Fruit fly (Drosophila melanogaster) whole organism, embryonic: Measurements from ENCODE around the gene alphaKap4.
A peak's percentile ranks its signal among the peaks of the same experiment; 100 is the strongest.

Experiments
- B-H1 ChIP-seq: fragments of 200-800 bp; sonication (Bioruptor generic); IDR thresholded peaks from 3 replicates; pipeline ENCODE4 v1.3.6; 2022; ENCODE audit warnings: missing biosample characterization, missing genetic modification characterization
- BtbVII ChIP-seq: fragments of 200-800 bp; sonication (Bioruptor generic); optimal IDR thresholded peaks from 3 replicates; lab custom pipeline; 2017; ENCODE audit warnings: missing biosample characterization, mild to moderate bottlenecking, missing genetic modification characterization
- CG10321 ChIP-seq: fragments of 200-800 bp; sonication (Bioruptor generic); IDR thresholded peaks from 2 replicates; pipeline ENCODE4 v1.3.6; 2022; ENCODE audit warnings: missing biosample characterization, missing genetic modification characterization
- CG12104 ChIP-seq: fragments of 200-800 bp; sonication (Bioruptor generic); optimal IDR thresholded peaks from 3 replicates; lab custom pipeline; 2016; ENCODE audit warnings: missing biosample characterization, missing genetic modification characterization
- CG12219 ChIP-seq: fragments of 200-800 bp; sonication (Bioruptor generic); optimal IDR thresholded peaks from 3 replicates; lab custom pipeline; 2018; ENCODE audit warnings: missing biosample characterization, mild to moderate bottlenecking, missing genetic modification characterization
- CG12391 ChIP-seq: fragments of 200-800 bp; sonication (Bioruptor generic); optimal IDR thresholded peaks from 3 replicates; lab custom pipeline; 2018; ENCODE audit warnings: missing biosample characterization, mild to moderate bottlenecking, missing genetic modification characterization, moderate library complexity
- CG15269 ChIP-seq: fragments of 200-800 bp; sonication (Bioruptor generic); optimal IDR thresholded peaks from 2 replicates; lab custom pipeline; 2018; ENCODE audit warnings: missing biosample characterization, mild to moderate bottlenecking, missing genetic modification characterization, moderate library complexity
- CG15601 ChIP-seq: fragments of 200-800 bp; sonication (Bioruptor generic); optimal IDR thresholded peaks from 3 replicates; lab custom pipeline; 2019; ENCODE audit warnings: missing biosample characterization, mild to moderate bottlenecking, missing genetic modification characterization, moderate library complexity
- CG2116 ChIP-seq: fragments of 200-800 bp; sonication (Bioruptor generic); optimal IDR thresholded peaks from 3 replicates; lab custom pipeline; 2018; ENCODE audit warnings: missing biosample characterization, mild to moderate bottlenecking, missing genetic modification characterization
- CG34422 ChIP-seq: fragments of 200-800 bp; sonication (Bioruptor generic); IDR thresholded peaks from 3 replicates; pipeline ENCODE4 v1.3.6; 2022; ENCODE audit warnings: missing biosample characterization, missing genetic modification characterization
- CG42726 ChIP-seq: fragments of 200-800 bp; sonication (Bioruptor generic); IDR thresholded peaks from 2 replicates; pipeline ENCODE4 v1.3.6; 2022; ENCODE audit warnings: missing biosample characterization, missing genetic modification characterization; ENCODE audit not compliant: partially characterized antibody
- CG43689 ChIP-seq: fragments of 200-800 bp; sonication (Bioruptor generic); IDR thresholded peaks from 2 replicates; pipeline ENCODE4 v1.3.6; 2022; ENCODE audit warnings: missing biosample characterization, missing genetic modification characterization
- CG6254 ChIP-seq: fragments of 200-800 bp; sonication (Bioruptor generic); optimal IDR thresholded peaks from 3 replicates; lab custom pipeline; 2017; ENCODE audit warnings: mild to moderate bottlenecking, missing biosample characterization, missing genetic modification reagents, missing genetic modification characterization
- CG8089 ChIP-seq: fragments of 200-800 bp; sonication (Bioruptor generic); optimal IDR thresholded peaks from 3 replicates; lab custom pipeline; 2016; ENCODE audit warnings: missing biosample characterization, missing genetic modification characterization
- CG8281 ChIP-seq: fragments of 200-800 bp; sonication (Bioruptor generic); optimal IDR thresholded peaks from 2 replicates; lab custom pipeline; 2018; ENCODE audit warnings: missing biosample characterization, mild to moderate bottlenecking, missing genetic modification characterization, moderate library complexity
- CG9727 ChIP-seq: fragments of 200-800 bp; sonication (Bioruptor generic); optimal IDR thresholded peaks from 3 replicates; lab custom pipeline; 2017; ENCODE audit warnings: missing biosample characterization, mild to moderate bottlenecking, missing genetic modification characterization
- CG9876 ChIP-seq: fragments of 200-800 bp; sonication (Bioruptor generic); optimal IDR thresholded peaks from 2 replicates; lab custom pipeline; 2016; ENCODE audit warnings: missing biosample characterization, missing genetic modification characterization
- Dad ChIP-seq: fragments of 200-800 bp; sonication (Bioruptor generic); optimal IDR thresholded peaks from 3 replicates; lab custom pipeline; 2016; ENCODE audit warnings: missing biosample characterization, missing genetic modification characterization
- Dref ChIP-seq: fragments of 200-800 bp; sonication (Bioruptor generic); IDR thresholded peaks from 2 replicates; pipeline ENCODE4 v1.3.6; 2022; ENCODE audit warnings: missing biosample characterization, missing genetic modification characterization
- Ets97D ChIP-seq: fragments of 200-800 bp; sonication (Bioruptor generic); optimal IDR thresholded peaks from 3 replicates; lab custom pipeline; 2016; ENCODE audit warnings: missing biosample characterization, missing genetic modification characterization
- Hmr ChIP-seq: fragments of 200-800 bp; sonication (Bioruptor generic); optimal IDR thresholded peaks from 3 replicates; lab custom pipeline; 2017; ENCODE audit warnings: mild to moderate bottlenecking, missing biosample characterization, missing genetic modification reagents, missing genetic modification characterization
- Hmx ChIP-seq: fragments of 200-800 bp; sonication (Bioruptor generic); optimal IDR thresholded peaks from 2 replicates; lab custom pipeline; 2016; ENCODE audit warnings: missing biosample characterization, missing genetic modification characterization
- Hr3 ChIP-seq: fragments of 200-800 bp; sonication (Bioruptor generic); optimal IDR thresholded peaks from 3 replicates; lab custom pipeline; 2016; ENCODE audit warnings: missing biosample characterization, missing genetic modification characterization
- MBD-R2 ChIP-seq: fragments of 200-800 bp; sonication (Bioruptor generic); IDR thresholded peaks from 2 replicates; pipeline ENCODE4 v1.3.6; 2022; ENCODE audit warnings: missing biosample characterization, missing genetic modification characterization
- Mrtf ChIP-seq: fragments of 200-800 bp; sonication (Bioruptor generic); IDR thresholded peaks from 3 replicates; pipeline ENCODE4 v1.3.6; 2022; ENCODE audit warnings: missing biosample characterization, missing genetic modification characterization
- Oaz ChIP-seq: fragments of 200-800 bp; sonication (Bioruptor generic); IDR thresholded peaks from 2 replicates; pipeline ENCODE4 v1.3.6; 2022; ENCODE audit warnings: missing biosample characterization, missing genetic modification characterization
- Pdp1 ChIP-seq, 2 experiments: fragments of 200-800 bp; sonication (Bioruptor generic); optimal IDR thresholded peaks; 3 replicates each; lab custom pipeline; 2016; ENCODE audit warnings: missing biosample characterization in 2 of 2, missing genetic modification characterization in 2 of 2, mild to moderate bottlenecking in 1 of 2, moderate library complexity in 1 of 2
- ase ChIP-seq: fragments of 200-800 bp; sonication (Bioruptor generic); IDR thresholded peaks from 3 replicates; pipeline ENCODE4 v1.3.6; 2022; ENCODE audit warnings: missing biosample characterization, missing genetic modification characterization
- crp ChIP-seq, 2 experiments: fragments of 200-800 bp; sonication (Bioruptor generic); optimal IDR thresholded peaks; 2 replicates in 1 of 2; 3 replicates in 1 of 2; lab custom pipeline; 2017; ENCODE audit warnings: missing biosample characterization in 2 of 2, missing genetic modification characterization in 2 of 2, mild to moderate bottlenecking in 1 of 2, moderate library complexity in 1 of 2
- dan ChIP-seq: fragments of 200-800 bp; sonication (Bioruptor generic); IDR thresholded peaks from 2 replicates; pipeline ENCODE4 v1.3.6; 2022; ENCODE audit warnings: missing biosample characterization, missing genetic modification characterization
- disco-r ChIP-seq: fragments of 200-800 bp; sonication (Bioruptor generic); optimal IDR thresholded peaks from 2 replicates; lab custom pipeline; 2016; ENCODE audit warnings: missing biosample characterization, missing genetic modification characterization
- ems ChIP-seq: fragments of 200-800 bp; sonication (Bioruptor generic); optimal IDR thresholded peaks from 3 replicates; lab custom pipeline; 2016; ENCODE audit warnings: missing biosample characterization, missing genetic modification characterization
- gem ChIP-seq: fragments of 200-800 bp; sonication (Bioruptor generic); optimal IDR thresholded peaks from 2 replicates; lab custom pipeline; 2019; ENCODE audit warnings: missing biosample characterization, mild to moderate bottlenecking, missing genetic modification characterization, moderate library complexity
- hbn ChIP-seq: fragments of 200-800 bp; sonication (Bioruptor generic); IDR thresholded peaks from 2 replicates; pipeline ENCODE4 v1.3.6; 2022; ENCODE audit warnings: missing biosample characterization, missing genetic modification characterization; ENCODE audit not compliant: partially characterized antibody
- jumu ChIP-seq: fragments of 200-800 bp; sonication (Bioruptor generic); optimal IDR thresholded peaks from 3 replicates; lab custom pipeline; 2016; ENCODE audit warnings: missing biosample characterization, missing genetic modification characterization
- kah ChIP-seq: fragments of 200-800 bp; sonication (Bioruptor generic); optimal IDR thresholded peaks from 2 replicates; lab custom pipeline; 2018; ENCODE audit warnings: missing biosample characterization, mild to moderate bottlenecking, missing genetic modification characterization
- knrl ChIP-seq: fragments of 200-800 bp; sonication (Bioruptor generic); IDR thresholded peaks from 3 replicates; pipeline ENCODE4 v1.3.6; 2022; ENCODE audit warnings: missing biosample characterization, missing genetic modification characterization; ENCODE audit not compliant: partially characterized antibody
- lola ChIP-seq, 3 experiments: fragments of >200 bp in 2 of 3; fragments of 200-800 bp in 1 of 3; sonication (Bioruptor generic) in 1 of 3; optimal IDR thresholded peaks; 2 replicates each; lab custom pipeline; 2017 to 2019; ENCODE audit warnings: missing biosample characterization in 3 of 3, missing genetic modification characterization in 3 of 3, mild to moderate bottlenecking in 1 of 3, moderate library complexity in 1 of 3
- luna ChIP-seq: fragments of 200-800 bp; sonication (Bioruptor generic); optimal IDR thresholded peaks from 2 replicates; lab custom pipeline; 2016; ENCODE audit warnings: missing biosample characterization, missing genetic modification characterization
- mam ChIP-seq: fragments of 200-800 bp; sonication (Bioruptor generic); optimal IDR thresholded peaks from 3 replicates; lab custom pipeline; 2016; ENCODE audit warnings: missing biosample characterization, missing genetic modification characterization
- p53 ChIP-seq: fragments of 200-800 bp; sonication (Bioruptor generic); optimal IDR thresholded peaks from 2 replicates; lab custom pipeline; 2016; ENCODE audit warnings: missing biosample characterization, missing genetic modification characterization
- pb ChIP-seq: fragments of 200-800 bp; sonication (Bioruptor generic); optimal IDR thresholded peaks from 3 replicates; lab custom pipeline; 2016; ENCODE audit warnings: missing biosample characterization, missing genetic modification characterization
- pita ChIP-seq: fragments of 200-800 bp; sonication (Bioruptor generic); optimal IDR thresholded peaks from 2 replicates; lab custom pipeline; 2017; ENCODE audit warnings: missing biosample characterization, mild to moderate bottlenecking, missing genetic modification characterization
- pnt ChIP-seq: fragments of 200-800 bp; sonication (Bioruptor generic); optimal IDR thresholded peaks from 3 replicates; lab custom pipeline; 2016; ENCODE audit warnings: missing biosample characterization, missing genetic modification characterization
- sens ChIP-seq: fragments of 200-800 bp; sonication (Bioruptor generic); peaks from one replicate; lab custom pipeline; 2016; ENCODE audit warnings: missing biosample characterization, missing genetic modification characterization
- sim ChIP-seq: fragments of 200-800 bp; sonication (Bioruptor generic); IDR thresholded peaks from 2 replicates; pipeline ENCODE4 v1.3.6; 2022; ENCODE audit warnings: missing biosample characterization, missing genetic modification characterization
- slou ChIP-seq: fragments of 200-800 bp; sonication (Bioruptor generic); optimal IDR thresholded peaks from 3 replicates; lab custom pipeline; 2016; ENCODE audit warnings: missing biosample characterization, missing genetic modification characterization
- ssp ChIP-seq: fragments of 200-800 bp; sonication (Bioruptor generic); IDR thresholded peaks from 2 replicates; pipeline ENCODE4 v1.3.6; 2022; ENCODE audit warnings: missing biosample characterization, missing genetic modification characterization
- tap ChIP-seq: fragments of 200-800 bp; optimal IDR thresholded peaks from 3 replicates; lab custom pipeline; 2019; ENCODE audit warnings: missing biosample characterization, mild to moderate bottlenecking, missing genetic modification characterization, moderate library complexity
- tgo ChIP-seq: fragments of 200-800 bp; sonication (Bioruptor generic); IDR thresholded peaks from 3 replicates; pipeline ENCODE4 v1.3.6; 2022; ENCODE audit warnings: missing biosample characterization, missing genetic modification characterization
- trh ChIP-seq: fragments of 200-800 bp; sonication (Bioruptor generic); optimal IDR thresholded peaks from 2 replicates; lab custom pipeline; 2016; ENCODE audit warnings: missing biosample characterization, missing genetic modification characterization
- unc-4 ChIP-seq: fragments of 200-800 bp; sonication (Bioruptor generic); IDR thresholded peaks from 2 replicates; pipeline ENCODE4 v1.3.6; 2022; ENCODE audit warnings: missing biosample characterization, missing genetic modification characterization; ENCODE audit not compliant: partially characterized antibody

alphaKap4 gene

DNA sequence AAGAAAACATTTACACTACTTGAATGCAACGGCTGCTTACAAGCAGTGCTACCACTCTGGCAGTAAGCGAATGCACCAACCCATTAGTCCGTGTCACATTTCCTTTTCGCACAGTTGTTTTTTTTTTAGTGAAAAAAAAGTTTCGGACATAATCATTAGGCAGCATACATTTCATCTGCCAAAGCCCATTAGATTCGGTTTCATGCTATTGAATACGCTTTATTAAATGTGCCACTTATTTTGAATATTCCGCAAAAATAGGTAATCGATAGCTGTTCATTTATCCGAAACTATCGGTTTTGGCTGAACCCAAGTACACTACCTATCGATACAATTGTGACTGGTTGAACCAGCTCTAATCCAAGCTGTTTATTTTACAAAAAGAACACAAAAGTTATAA, 44.0 kb upstream of the alphaKap4 start, which contains the start of gene tant (continued):
- no peak for TF ChIP-seq CG15269 (tag; lab: Kevin White, UChicago)
- TF ChIP-seq CG15601 (tag; lab: Kevin White, UChicago), result peak; percentile 17
- TF ChIP-seq Oaz (GFP tag; lab: Robert Waterston, UW), result no peak
- TF ChIP-seq Hr3 (GFP tag; lab: Kevin White, UChicago), result peak; percentile 7
- no peak for TF ChIP-seq disco-r (GFP tag; lab: Kevin White, UChicago)
- TF ChIP-seq CG9727 (GFP tag; lab: Kevin White, UChicago), result no peak
- TF ChIP-seq hbn (GFP tag; lab: Robert Waterston, UW), result peak; percentile 79
- peak; percentile 30 for TF ChIP-seq jumu
- no peak for TF ChIP-seq CG12104
- TF ChIP-seq Dad (GFP tag; lab: Kevin White, UChicago), result peak; percentile 15
- TF ChIP-seq Mrtf, result no peak
- TF ChIP-seq pnt (GFP tag; lab: Kevin White, UChicago), result no peak
- TF ChIP-seq Hmx (GFP tag; lab: Kevin White, UChicago), result no peak
- TF ChIP-seq gem (tag; lab: Kevin White, UChicago), result peak; percentile 13
- TF ChIP-seq tap (tag; lab: Kevin White, UChicago), result no peak
- no peak for TF ChIP-seq CG8281 (tag; lab: Kevin White, UChicago)
- no peak for TF ChIP-seq luna (GFP tag; lab: Kevin White, UChicago)
- TF ChIP-seq ems (GFP tag; lab: Kevin White, UChicago), result no peak
- peak; percentile 86 for TF ChIP-seq unc-4 (GFP tag; lab: Robert Waterston, UW)
- TF ChIP-seq Ets97D (GFP tag; lab: Kevin White, UChicago), result peak; percentile 88
- TF ChIP-seq mam (GFP tag; lab: Kevin White, UChicago), result peak; percentile 13
- peak; percentile 24 for TF ChIP-seq CG12391
- no peak for TF ChIP-seq tgo (GFP tag; lab: Robert Waterston, UW)
- no peak for TF ChIP-seq lola (GFP tag; optimal IDR thresholded peaks at IDR 0.05; lab: Kevin White, UChicago)
- no peak for TF ChIP-seq BtbVII (GFP tag; lab: Kevin White, UChicago)
- peak in 1 of 2 experiments; percentile 8 for TF ChIP-seq Pdp1 (GFP tag; optimal IDR thresholded peaks at IDR 0.05; lab: Kevin White, UChicago)
- TF ChIP-seq MBD-R2 (GFP tag; lab: Robert Waterston, UW), result peak; percentile 51
- no peak for TF ChIP-seq CG10321 (GFP tag; lab: Robert Waterston, UW)
- no peak for TF ChIP-seq ase (GFP tag; lab: Robert Waterston, UW)
- no peak for TF ChIP-seq CG6254
- TF ChIP-seq pb (GFP tag; lab: Kevin White, UChicago), result no peak
- peak in 1 of 2 experiments; percentile 41 for TF ChIP-seq crp (GFP tag; optimal IDR thresholded peaks at IDR 0.05; lab: Kevin White, UChicago)
- TF ChIP-seq dan (GFP tag; lab: Robert Waterston, UW), result no peak
- no peak for TF ChIP-seq trh (GFP tag; lab: Kevin White, UChicago)
- TF ChIP-seq CG8089 (GFP tag; lab: Kevin White, UChicago), result no peak
- TF ChIP-seq CG9876 (GFP tag; lab: Kevin White, UChicago), result peak; percentile 36
- TF ChIP-seq p53 (GFP tag; lab: Kevin White, UChicago), result peak; percentile 19
- peak; percentile 97 for TF ChIP-seq knrl (GFP tag; lab: Robert Waterston, UW)
- TF ChIP-seq sens (GFP tag; lab: Kevin White, UChicago), result peak; percentile 75
- peak; percentile 94 for TF ChIP-seq CG2116 (GFP tag; lab: Kevin White, UChicago)
- TF ChIP-seq sim, result no peak
- TF ChIP-seq ssp, result no peak
- no peak for TF ChIP-seq kah
- TF ChIP-seq Dref (GFP tag; lab: Robert Waterston, UW), result peak; percentile 84
- TF ChIP-seq CG43689 (GFP tag; lab: Robert Waterston, UW), result no peak
- TF ChIP-seq Hmr (GFP tag; lab: Kevin White, UChicago), result peak; percentile 41
- peak; percentile 76 for TF ChIP-seq pita
- no peak for TF ChIP-seq CG34422 (GFP tag; lab: Robert Waterston, UW)
- peak; percentile 74; the same call in 1 of the 2 replicates for TF ChIP-seq CG42726 (GFP tag; lab: Robert Waterston, UW)
- no peak for TF ChIP-seq B-H1 (GFP tag; lab: Robert Waterston, UW)
- TF ChIP-seq slou (GFP tag; lab: Kevin White, UChicago), result no peak
- TF ChIP-seq CG12219 (GFP tag; lab: Kevin White, UChicago), result no peak
